Fruit fly (Drosophila melanogaster): Measurements from ENCODE around the gene Alp12.

The Alp12 gene

DNA sequence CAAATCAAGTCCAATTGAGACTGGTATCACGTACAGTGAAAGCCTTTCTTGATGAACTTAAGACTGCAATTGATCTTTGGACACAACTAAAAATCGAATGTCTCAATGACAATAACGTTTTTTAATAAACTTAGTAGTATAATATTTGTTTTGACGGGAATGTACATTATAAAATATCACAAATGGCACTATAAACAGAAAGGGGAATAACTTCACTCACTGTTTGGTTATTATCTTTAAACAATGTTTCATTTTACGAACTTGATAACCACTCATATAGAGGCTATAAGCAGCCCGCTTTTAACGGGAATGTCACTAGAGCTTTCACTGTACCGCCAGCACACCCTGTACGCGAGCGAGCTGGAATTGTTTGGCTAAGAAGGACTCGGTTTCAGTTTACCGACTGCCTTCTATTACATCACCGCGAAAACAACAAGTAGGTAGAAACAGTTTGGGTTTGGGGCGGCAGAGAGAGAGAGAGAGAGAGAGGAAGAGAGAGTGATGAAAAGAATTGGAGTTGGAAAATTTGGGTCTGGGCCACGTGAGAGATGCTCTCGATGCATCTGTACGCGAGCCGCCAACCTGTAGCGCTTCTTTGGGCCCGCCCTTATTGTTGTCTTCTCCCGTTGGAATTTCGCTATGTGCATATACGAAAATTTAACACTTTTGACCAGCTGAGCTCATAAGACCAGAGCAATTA lies 26.1 kb upstream of the Alp12 start (continued):
- TF ChIP-seq al (GFP tag; IDR thresholded peaks at IDR 0.05) (no peak), z (GFP tag; IDR thresholded peaks at IDR 0.05) (no peak), luna (GFP tag; optimal IDR thresholded peaks at IDR 0.05) (no peak), CG7357 (GFP tag; IDR thresholded peaks at IDR 0.05) (no peak), pnt (GFP tag; optimal IDR thresholded peaks at IDR 0.05) (no peak), Myb (GFP tag; optimal IDR thresholded peaks at IDR 0.05) (no peak), her (GFP tag; optimal IDR thresholded peaks at IDR 0.05) (no peak), Scr (GFP tag; IDR thresholded peaks at IDR 0.05; ENCODE audit: partially characterized antibody) (no peak), ftz-f1 (GFP tag; optimal IDR thresholded peaks at IDR 0.05) (no peak), Antp (GFP tag; optimal IDR thresholded peaks at IDR 0.05) (no peak), CG16813 (GFP tag; IDR thresholded peaks at IDR 0.05; ENCODE audit: partially characterized antibody) (no peak), CG6854 (GFP tag; optimal IDR thresholded peaks at IDR 0.05) (no peak), Tbp (GFP tag; optimal IDR thresholded peaks at IDR 0.05) (no peak), B-H2 (GFP tag; optimal IDR thresholded peaks at IDR 0.05) (no peak), dysf (GFP tag; IDR thresholded peaks at IDR 0.05) (peak; percentile 43; the same call in 2 of the 3 replicates), CG7928 (GFP tag; optimal IDR thresholded peaks at IDR 0.05) (no peak), CG13424 (tag; optimal IDR thresholded peaks at IDR 0.05) (peak; percentile 40), CG7745 (tag; optimal IDR thresholded peaks at IDR 0.05) (no peak), lov (optimal IDR thresholded peaks at IDR 0.05) (no peak), lov (GFP tag; IDR thresholded peaks at IDR 0.05) (no peak), fd96Cb (tag; optimal IDR thresholded peaks at IDR 0.05) (no peak), eyg (GFP tag; optimal IDR thresholded peaks at IDR 0.05) (no peak), CG2199 (GFP tag; IDR thresholded peaks at IDR 0.05) (no peak), CG9609 (GFP tag; optimal IDR thresholded peaks at IDR 0.05) (no peak), CG13296 (GFP tag; optimal IDR thresholded peaks at IDR 0.05) (no peak), tio (GFP tag; optimal IDR thresholded peaks at IDR 0.05) (peak; percentile 49), seq (GFP tag; IDR thresholded peaks at IDR 0.05) (no peak), GATAe (GFP tag; conservative IDR thresholded peaks at IDR 0.05) (no peak), Drgx (GFP tag; IDR thresholded peaks at IDR 0.05) (0 out of 2 replicates have a peak, but pooled peaks have one; percentile 13), Sox102F (GFP tag; optimal IDR thresholded peaks at IDR 0.05) (peak; percentile 22), grn (GFP tag; optimal IDR thresholded peaks at IDR 0.05) (no peak), Doc2 (GFP tag; IDR thresholded peaks at IDR 0.05) (no peak), tin (GFP tag; optimal IDR thresholded peaks at IDR 0.05) (no peak), stc (GFP tag; IDR thresholded peaks at IDR 0.05) (no peak), CG11695 (GFP tag; IDR thresholded peaks at IDR 0.05) (no peak), HLH4C (GFP tag; IDR thresholded peaks at IDR 0.05; ENCODE audit: partially characterized antibody) (no peak), Usf (GFP tag; optimal IDR thresholded peaks at IDR 0.05) (no peak), Nf-YC (tag; optimal IDR thresholded peaks at IDR 0.05) (no peak), ttk (GFP tag; IDR thresholded peaks at IDR 0.05) (no peak), CG1602 (GFP tag; optimal IDR thresholded peaks at IDR 0.05) (no peak), CG4328 (GFP tag; optimal IDR thresholded peaks at IDR 0.05) (no peak), CG8478 (optimal IDR thresholded peaks at IDR 0.05) (no peak), Gsc (GFP tag; IDR thresholded peaks at IDR 0.05) (no peak), Dp (GFP tag; optimal IDR thresholded peaks at IDR 0.05) (no peak), lab (GFP tag; optimal IDR thresholded peaks at IDR 0.05) (peak; percentile 32), CG10565 (GFP tag; optimal IDR thresholded peaks at IDR 0.05) (no peak), CG3838 (GFP tag; optimal IDR thresholded peaks at IDR 0.05) (no peak), Bdp1 (GFP tag; optimal IDR thresholded peaks at IDR 0.05) (no peak), hth (optimal IDR thresholded peaks at IDR 0.05) (no peak), sc (optimal IDR thresholded peaks at IDR 0.05) (no peak), sc (GFP tag; optimal IDR thresholded peaks at IDR 0.05) (no peak), ranshi (GFP tag; IDR thresholded peaks at IDR 0.05) (no peak), CG31388 (GFP tag; optimal IDR thresholded peaks at IDR 0.05) (no peak)

Measured in whole organism, embryonic.